Fruit fly (Drosophila melanogaster) whole organism, embryonic: ENCODE results near the gene ssp3.
A peak's percentile ranks its signal among the peaks of the same experiment; 100 is the strongest.

Experiments used
- Blimp-1 ChIP-seq: fragments of 200-800 bp; sonication (Bioruptor generic); optimal IDR thresholded peaks from 3 replicates; lab custom pipeline; 2018; ENCODE audit warnings: missing biosample characterization, missing genetic modification characterization, mild to moderate bottlenecking, moderate library complexity, missing genetic modification reagents
- CG1233 ChIP-seq: fragments of 200-800 bp; sonication (Bioruptor generic); optimal IDR thresholded peaks from 4 replicates; lab custom pipeline; 2018; ENCODE audit warnings: missing biosample characterization, mild to moderate bottlenecking, missing genetic modification characterization
- CG14050 ChIP-seq: fragments of 200-800 bp; sonication (Bioruptor generic); IDR thresholded peaks from 3 replicates; pipeline ENCODE4 v1.3.6; 2022; ENCODE audit warnings: missing biosample characterization, missing genetic modification characterization
- CG15479 ChIP-seq: fragments of 200-800 bp; sonication (Bioruptor generic); optimal IDR thresholded peaks from 3 replicates; lab custom pipeline; 2019; ENCODE audit warnings: missing biosample characterization, mild to moderate bottlenecking, missing genetic modification characterization, moderate library complexity
- CG17361 ChIP-seq: fragments of 200-800 bp; sonication (Bioruptor generic); IDR thresholded peaks from 3 replicates; pipeline ENCODE4 v1.3.6; 2022; ENCODE audit warnings: missing biosample characterization, missing genetic modification characterization
- CG17385 ChIP-seq: fragments of 200-800 bp; sonication (Bioruptor generic); optimal IDR thresholded peaks from 3 replicates; lab custom pipeline; 2018; ENCODE audit warnings: missing biosample characterization, mild to moderate bottlenecking, missing genetic modification characterization
- CG2889 ChIP-seq: fragments of 200-800 bp; sonication (Bioruptor generic); IDR thresholded peaks from 3 replicates; pipeline ENCODE4 v1.3.6; 2022; ENCODE audit warnings: missing biosample characterization, missing genetic modification characterization
- CG30431 ChIP-seq: fragments of 200-800 bp; sonication (Bioruptor generic); optimal IDR thresholded peaks from 2 replicates; lab custom pipeline; 2017; ENCODE audit warnings: missing biosample characterization, missing genetic modification characterization
- CG33557 ChIP-seq: fragments of 200-800 bp; sonication (Bioruptor generic); optimal IDR thresholded peaks from 2 replicates; lab custom pipeline; 2019; ENCODE audit warnings: missing biosample characterization, mild to moderate bottlenecking, missing genetic modification characterization, moderate library complexity
- CG4360 ChIP-seq: fragments of 200-800 bp; sonication (Bioruptor generic); IDR thresholded peaks from 2 replicates; pipeline ENCODE4 v1.3.6; 2022; ENCODE audit warnings: missing biosample characterization, missing genetic modification characterization
- CG4424 ChIP-seq: fragments of 200-800 bp; sonication (Bioruptor generic); optimal IDR thresholded peaks from 3 replicates; lab custom pipeline; 2016; ENCODE audit warnings: missing biosample characterization, missing genetic modification characterization
- CG6254 ChIP-seq: fragments of 200-800 bp; sonication (Bioruptor generic); optimal IDR thresholded peaks from 3 replicates; lab custom pipeline; 2017; ENCODE audit warnings: mild to moderate bottlenecking, missing biosample characterization, missing genetic modification reagents, missing genetic modification characterization
- CG6683 ChIP-seq: fragments of 200-800 bp; sonication (Bioruptor generic); optimal IDR thresholded peaks from 2 replicates; lab custom pipeline; 2017; ENCODE audit warnings: missing biosample characterization, mild to moderate bottlenecking, missing genetic modification characterization, missing genetic modification reagents
- CG6689 ChIP-seq: fragments of 200-800 bp; sonication (Bioruptor generic); IDR thresholded peaks from 2 replicates; pipeline ENCODE4 v1.3.6; 2022; ENCODE audit warnings: missing biosample characterization, missing genetic modification characterization
- CG6765 ChIP-seq: fragments of 200-800 bp; sonication (Bioruptor generic); optimal IDR thresholded peaks from 3 replicates; lab custom pipeline; 2017; ENCODE audit warnings: missing biosample characterization, mild to moderate bottlenecking, missing genetic modification characterization
- CG6813 ChIP-seq: fragments of 200-800 bp; sonication (Bioruptor generic); optimal IDR thresholded peaks from 2 replicates; lab custom pipeline; 2017; ENCODE audit warnings: missing biosample characterization, missing genetic modification characterization, mild to moderate bottlenecking, moderate library complexity, missing genetic modification reagents
- CG8388 ChIP-seq: fragments of 200-800 bp; sonication (Bioruptor generic); optimal IDR thresholded peaks from 2 replicates; lab custom pipeline; 2019; ENCODE audit warnings: missing biosample characterization, mild to moderate bottlenecking, missing genetic modification characterization, moderate library complexity
- CG9215 ChIP-seq: fragments of 200-800 bp; sonication (Bioruptor generic); IDR thresholded peaks from 2 replicates; pipeline ENCODE4 v1.3.6; 2022; ENCODE audit warnings: missing biosample characterization, missing genetic modification characterization
- CG9932 ChIP-seq: fragments of 200-800 bp; sonication (Bioruptor generic); IDR thresholded peaks from 2 replicates; pipeline ENCODE4 v1.3.6; 2022; ENCODE audit warnings: missing biosample characterization, missing genetic modification characterization
- Chrac-16 ChIP-seq: fragments of 200-800 bp; sonication (Bioruptor generic); optimal IDR thresholded peaks from 3 replicates; lab custom pipeline; 2016; ENCODE audit warnings: missing biosample characterization, missing genetic modification characterization
- CkIIα-i1 ChIP-seq: fragments of 200-800 bp; sonication (Bioruptor generic); IDR thresholded peaks from 2 replicates; pipeline ENCODE4 v1.3.6; 2022; ENCODE audit warnings: missing biosample characterization, missing genetic modification characterization
- Dp ChIP-seq: fragments of 200-800 bp; sonication (Bioruptor generic); optimal IDR thresholded peaks from 2 replicates; lab custom pipeline; 2018; ENCODE audit warnings: missing biosample characterization, mild to moderate bottlenecking, missing genetic modification characterization, moderate library complexity
- Fer1 ChIP-seq: fragments of 200-800 bp; sonication (Bioruptor generic); optimal IDR thresholded peaks from 2 replicates; lab custom pipeline; 2017; ENCODE audit warnings: missing biosample characterization, mild to moderate bottlenecking, missing genetic modification characterization
- Fer3 ChIP-seq: fragments of 200-800 bp; sonication (Bioruptor generic); optimal IDR thresholded peaks from 2 replicates; lab custom pipeline; 2018; ENCODE audit warnings: missing biosample characterization, mild to moderate bottlenecking, missing genetic modification characterization, moderate library complexity
- H2.0 ChIP-seq: fragments of 200-800 bp; sonication (Bioruptor generic); IDR thresholded peaks from 2 replicates; pipeline ENCODE4 v1.3.6; 2022; ENCODE audit warnings: missing biosample characterization, missing genetic modification characterization
- HmgD ChIP-seq: fragments of 200-800 bp; sonication (Bioruptor generic); optimal IDR thresholded peaks from 3 replicates; lab custom pipeline; 2016; ENCODE audit warnings: missing biosample characterization, missing genetic modification characterization
- Hmr ChIP-seq: fragments of 200-800 bp; sonication (Bioruptor generic); optimal IDR thresholded peaks from 3 replicates; lab custom pipeline; 2017; ENCODE audit warnings: mild to moderate bottlenecking, missing biosample characterization, missing genetic modification reagents, missing genetic modification characterization
- Opbp ChIP-seq: fragments of 200-800 bp; sonication (Bioruptor generic); IDR thresholded peaks from 3 replicates; pipeline ENCODE4 v1.3.6; 2022; ENCODE audit warnings: missing biosample characterization, missing genetic modification characterization; ENCODE audit not compliant: partially characterized antibody
- Pdp1 ChIP-seq, 2 experiments: fragments of 200-800 bp; sonication (Bioruptor generic); optimal IDR thresholded peaks; 3 replicates each; lab custom pipeline; 2016; ENCODE audit warnings: missing biosample characterization in 2 of 2, missing genetic modification characterization in 2 of 2, mild to moderate bottlenecking in 1 of 2, moderate library complexity in 1 of 2
- Scr ChIP-seq: fragments of 200-800 bp; sonication (Bioruptor generic); IDR thresholded peaks from 2 replicates; pipeline ENCODE4 v1.3.6; 2022; ENCODE audit warnings: missing biosample characterization, missing genetic modification characterization; ENCODE audit not compliant: partially characterized antibody
- bbx ChIP-seq: fragments of 200-800 bp; sonication (Bioruptor generic); IDR thresholded peaks from 2 replicates; pipeline ENCODE4 v1.3.6; 2022; ENCODE audit warnings: missing biosample characterization, missing genetic modification characterization; ENCODE audit not compliant: partially characterized antibody
- chif ChIP-seq, 2 experiments: fragments of 200-800 bp; sonication (Bioruptor generic); optimal IDR thresholded peaks; 3 replicates each; lab custom pipeline; 2016; ENCODE audit warnings: missing biosample characterization in 2 of 2, missing genetic modification characterization in 2 of 2
- ci ChIP-seq: fragments of 200-800 bp; sonication (Bioruptor generic); IDR thresholded peaks from 3 replicates; pipeline ENCODE4 v1.3.6; 2022; ENCODE audit warnings: missing biosample characterization, missing genetic modification characterization
- cwo ChIP-seq: fragments of 200-800 bp; sonication (Bioruptor generic); optimal IDR thresholded peaks from 3 replicates; lab custom pipeline; 2017; ENCODE audit warnings: missing biosample characterization, missing genetic modification characterization, mild to moderate bottlenecking, moderate library complexity, missing genetic modification reagents
- dm ChIP-seq: fragments of 200-800 bp; sonication (Bioruptor generic); optimal IDR thresholded peaks from 3 replicates; lab custom pipeline; 2016; ENCODE audit warnings: missing biosample characterization, missing genetic modification characterization
- dpn ChIP-seq, 2 experiments: fragments of 200-800 bp; sonication (Bioruptor generic); optimal IDR thresholded peaks; 3 replicates each; lab custom pipeline; 2016; ENCODE audit warnings: missing biosample characterization in 2 of 2, missing genetic modification characterization in 2 of 2
- h ChIP-seq: fragments of >200 bp; optimal IDR thresholded peaks from 2 replicates; lab custom pipeline; 2017
- insv ChIP-seq, 2 experiments: fragments of 200-800 bp; sonication (Bioruptor generic); optimal IDR thresholded peaks; 3 replicates each; lab custom pipeline; 2016 to 2018; ENCODE audit warnings: missing biosample characterization in 2 of 2, missing genetic modification characterization in 2 of 2
- kah ChIP-seq: fragments of 200-800 bp; sonication (Bioruptor generic); optimal IDR thresholded peaks from 2 replicates; lab custom pipeline; 2018; ENCODE audit warnings: missing biosample characterization, mild to moderate bottlenecking, missing genetic modification characterization
- nom ChIP-seq: fragments of 200-800 bp; sonication (Bioruptor generic); optimal IDR thresholded peaks from 2 replicates; lab custom pipeline; 2017; ENCODE audit warnings: missing biosample characterization, missing genetic modification characterization, mild to moderate bottlenecking, moderate library complexity, missing genetic modification reagents
- pan ChIP-seq, 4 experiments: fragments of >200 bp in 3 of 4; fragments of 200-800 bp in 1 of 4; sonication (Bioruptor generic) in 1 of 4; optimal IDR thresholded peaks in 3 of 4; IDR thresholded peaks in 1 of 4; 2 replicates each; pipeline versions ENCODE4 v1.3.6 to Lab custom; 2017 to 2022; ENCODE audit warnings: missing biosample characterization in 2 of 4, missing genetic modification characterization in 2 of 4, mixed read lengths in 1 of 4
- pnt ChIP-seq: fragments of 200-800 bp; sonication (Bioruptor generic); optimal IDR thresholded peaks from 3 replicates; lab custom pipeline; 2016; ENCODE audit warnings: missing biosample characterization, missing genetic modification characterization
- psq ChIP-seq: fragments of 200-800 bp; sonication (Bioruptor generic); optimal IDR thresholded peaks from 2 replicates; lab custom pipeline; 2017; ENCODE audit warnings: missing biosample characterization, missing genetic modification characterization
- repo ChIP-seq: fragments of 200-800 bp; sonication (Bioruptor generic); optimal IDR thresholded peaks from 2 replicates; lab custom pipeline; 2016; ENCODE audit warnings: missing biosample characterization, missing genetic modification characterization
- stwl ChIP-seq: fragments of 200-800 bp; sonication (Bioruptor generic); optimal IDR thresholded peaks from 3 replicates; lab custom pipeline; 2018; ENCODE audit warnings: missing biosample characterization, mild to moderate bottlenecking, missing genetic modification characterization, moderate library complexity
- tgo ChIP-seq: fragments of 200-800 bp; sonication (Bioruptor generic); IDR thresholded peaks from 3 replicates; pipeline ENCODE4 v1.3.6; 2022; ENCODE audit warnings: missing biosample characterization, missing genetic modification characterization
- tup ChIP-seq: fragments of 200-800 bp; sonication (Bioruptor generic); optimal IDR thresholded peaks from 2 replicates; lab custom pipeline; 2016; ENCODE audit warnings: missing biosample characterization, mild to moderate bottlenecking, missing genetic modification characterization, moderate library complexity
- twi ChIP-seq: fragments of 200-800 bp; optimal IDR thresholded peaks from 2 replicates; lab custom pipeline; 2019; ENCODE audit warnings: missing biosample characterization, mild to moderate bottlenecking, missing genetic modification characterization, moderate library complexity
- zen2 ChIP-seq: fragments of 200-800 bp; sonication (Bioruptor generic); IDR thresholded peaks from 3 replicates; pipeline ENCODE4 v1.3.6; 2022; ENCODE audit warnings: missing biosample characterization, missing genetic modification characterization; ENCODE audit not compliant: partially characterized antibody

The ssp3 gene

dm6 chr2L:18981947-18982579, 38.3 kb upstream of the ssp3 start (continued):
- TF ChIP-seq CG9215 (GFP tag; lab: Robert Waterston, UW), result no peak
- no peak for TF ChIP-seq CG1233 (GFP tag; lab: Kevin White, UChicago)
- peak; percentile 32; the same call in 1 of the 3 replicates for TF ChIP-seq CG17361
- TF ChIP-seq chif (GFP tag; optimal IDR thresholded peaks at IDR 0.05; lab: Kevin White, UChicago), result no peak
- peak in 1 of 2 experiments; percentile 0 for TF ChIP-seq dpn (GFP tag; optimal IDR thresholded peaks at IDR 0.05; lab: Kevin White, UChicago)
- peak; percentile 18 for TF ChIP-seq CG4424 (GFP tag; lab: Kevin White, UChicago)
- TF ChIP-seq CG30431, result peak; percentile 25
- TF ChIP-seq Fer1 (GFP tag; lab: Kevin White, UChicago), result no peak
- TF ChIP-seq CG4360, result no peak
- no peak for TF ChIP-seq tgo (GFP tag; lab: Robert Waterston, UW)
- TF ChIP-seq h (lab: Kevin White, UChicago), result no peak
- TF ChIP-seq Scr, result no peak
- TF ChIP-seq tup (GFP tag; lab: Kevin White, UChicago), result no peak
- no peak for TF ChIP-seq CG6765 (GFP tag; lab: Kevin White, UChicago)
- TF ChIP-seq CG15479 (GFP tag; lab: Kevin White, UChicago), result no peak
- peak; percentile 22; the same call in 1 of the 3 replicates for TF ChIP-seq ci (GFP tag; lab: Robert Waterston, UW)
- TF ChIP-seq CkIIα-i1 (GFP tag; lab: Robert Waterston, UW), result no peak
- TF ChIP-seq twi (tag; lab: Kevin White, UChicago), result no peak
- TF ChIP-seq HmgD (GFP tag; lab: Kevin White, UChicago), result no peak
- no peak for TF ChIP-seq kah
- TF ChIP-seq CG6254 (GFP tag; lab: Kevin White, UChicago), result no peak
- TF ChIP-seq Hmr (GFP tag; lab: Kevin White, UChicago), result no peak
- TF ChIP-seq Opbp (GFP tag; lab: Robert Waterston, UW), result no peak
- TF ChIP-seq Chrac-16 (GFP tag; lab: Kevin White, UChicago), result no peak
- peak; percentile 38; the same call in 1 of the 2 replicates for TF ChIP-seq H2.0 (GFP tag; lab: Robert Waterston, UW)
- no peak for TF ChIP-seq dm
- no peak for TF ChIP-seq psq
- no peak for TF ChIP-seq CG14050 (GFP tag; lab: Robert Waterston, UW)
- no peak for TF ChIP-seq pan (optimal IDR thresholded peaks at IDR 0.05; lab: Kevin White, UChicago)
- no peak for TF ChIP-seq pan (GFP tag; optimal IDR thresholded peaks at IDR 0.05 in 1 of 2, IDR thresholded peaks at IDR 0.05 in 1 of 2)
- TF ChIP-seq Pdp1 (GFP tag; optimal IDR thresholded peaks at IDR 0.05; lab: Kevin White, UChicago), result no peak
- peak; percentile 49 for TF ChIP-seq CG6689 (GFP tag; lab: Robert Waterston, UW)
- no peak for TF ChIP-seq stwl
- TF ChIP-seq Fer3 (tag; lab: Kevin White, UChicago), result no peak
- TF ChIP-seq cwo (GFP tag; lab: Kevin White, UChicago), result no peak
- no peak for TF ChIP-seq Dp (GFP tag; lab: Kevin White, UChicago)
- peak; percentile 54 for TF ChIP-seq Blimp-1
- no peak for TF ChIP-seq pnt (GFP tag; lab: Kevin White, UChicago)
- TF ChIP-seq insv (GFP tag; optimal IDR thresholded peaks at IDR 0.05; lab: Kevin White, UChicago), result no peak
- no peak for TF ChIP-seq zen2
- TF ChIP-seq CG2889 (GFP tag; lab: Robert Waterston, UW), result no peak
- TF ChIP-seq CG6683 (GFP tag; lab: Kevin White, UChicago), result no peak
- no peak for TF ChIP-seq repo (GFP tag; lab: Kevin White, UChicago)
- TF ChIP-seq CG6813 (GFP tag; lab: Kevin White, UChicago), result no peak
- peak; percentile 29 for TF ChIP-seq nom (GFP tag; lab: Kevin White, UChicago)
- TF ChIP-seq CG17385 (GFP tag; lab: Kevin White, UChicago), result no peak
- no peak for TF ChIP-seq CG9932 (GFP tag; lab: Robert Waterston, UW)
- no peak for TF ChIP-seq bbx
- TF ChIP-seq CG8388, result peak; percentile 46
- TF ChIP-seq CG33557, result peak; percentile 0
